Worm (Caenorhabditis elegans) whole organism, young adult: ENCODE results near the gene math-33.

Experiments used
- B0019.2 ChIP-seq: fragments of 200-800 bp; sonication (Bioruptor generic); conservative IDR thresholded peaks from 2 replicates; pipeline ENCODE4 v1.3.6; 2022; ENCODE audit warnings: missing genetic modification reagents, missing genetic modification characterization, missing compliant biosample characterization
- B0261.1 ChIP-seq: sonication (generic microtip); optimal IDR thresholded peaks from 2 replicates; lab custom pipeline; 2016; ENCODE audit warnings: mild to moderate bottlenecking, missing genetic modification characterization, moderate library complexity, missing compliant biosample characterization
- B0336.3 ChIP-seq: fragments of 200-800 bp; sonication (Bioruptor generic); IDR thresholded peaks from 2 replicates; pipeline ENCODE4 v1.3.6; 2022; ENCODE audit warnings: missing genetic modification characterization, missing compliant biosample characterization
- C06A6.2 ChIP-seq: fragments of 200-800 bp; sonication (Bioruptor generic); conservative IDR thresholded peaks from 2 replicates; pipeline ENCODE4 v1.3.6; 2022; ENCODE audit warnings: missing genetic modification characterization, missing compliant biosample characterization
- C17E4.6 ChIP-seq: fragments of 200-800 bp; sonication (Bioruptor generic); IDR thresholded peaks from 2 replicates; pipeline ENCODE4 v1.3.6; 2022; ENCODE audit warnings: missing genetic modification reagents, missing genetic modification characterization, missing compliant biosample characterization
- F10E7.11 ChIP-seq: sonication (generic microtip); optimal IDR thresholded peaks from 2 replicates; lab custom pipeline; 2017; ENCODE audit warnings: mild to moderate bottlenecking, missing genetic modification characterization, moderate library complexity, missing compliant biosample characterization
- F22D6.2 ChIP-seq: sonication (generic microtip); optimal IDR thresholded peaks from 2 replicates; lab custom pipeline; 2016; ENCODE audit warnings: mild to moderate bottlenecking, missing genetic modification characterization, missing compliant biosample characterization
- F33H1.4 ChIP-seq: fragments of 200-800 bp; sonication (Bioruptor generic); IDR thresholded peaks from 2 replicates; pipeline ENCODE4 v1.3.6; 2022; ENCODE audit warnings: missing genetic modification reagents, missing genetic modification characterization, missing compliant biosample characterization
- F37B4.10 ChIP-seq: fragments of 200-800 bp; sonication (Bioruptor generic); IDR thresholded peaks from 2 replicates; pipeline ENCODE4 v1.3.6; 2022; ENCODE audit warnings: missing genetic modification characterization, missing compliant biosample characterization
- F49E8.2 ChIP-seq: sonication (generic microtip); optimal IDR thresholded peaks from 3 replicates; lab custom pipeline; 2017; ENCODE audit warnings: missing genetic modification characterization, mild to moderate bottlenecking, missing compliant biosample characterization, antibody characterized with exemption, moderate library complexity; ENCODE audit not compliant: insufficient read depth
- F55B11.4 ChIP-seq: sonication (generic microtip); optimal IDR thresholded peaks from 2 replicates; lab custom pipeline; 2016; ENCODE audit warnings: missing compliant biosample characterization, missing genetic modification characterization, borderline replicate concordance; ENCODE audit not compliant: insufficient read depth
- F57A8.1 ChIP-seq: fragments of 200-800 bp; sonication (Bioruptor generic); optimal IDR thresholded peaks from 2 replicates; lab custom pipeline; 2018; ENCODE audit warnings: mild to moderate bottlenecking, missing genetic modification characterization, moderate library complexity, missing compliant biosample characterization
- T26A5.8 ChIP-seq: sonication (generic microtip); optimal IDR thresholded peaks from 2 replicates; lab custom pipeline; 2016; ENCODE audit warnings: missing genetic modification characterization, missing compliant biosample characterization
- Y53F4B.3 ChIP-seq: fragments of 200-800 bp; sonication (Bioruptor generic); IDR thresholded peaks from 2 replicates; pipeline ENCODE4 v1.3.6; 2022; ENCODE audit warnings: missing genetic modification reagents, missing genetic modification characterization, missing compliant biosample characterization
- Y67H2A.10 ChIP-seq: fragments of 200-800 bp; sonication (Bioruptor generic); conservative IDR thresholded peaks from 2 replicates; pipeline ENCODE4 v1.3.6; 2022; ENCODE audit warnings: missing genetic modification reagents, missing genetic modification characterization, missing compliant biosample characterization
- Y79H2A.3 ChIP-seq: fragments of 200-800 bp; sonication (Bioruptor generic); conservative IDR thresholded peaks from 2 replicates; pipeline ENCODE4 v1.3.6; 2022; ENCODE audit warnings: missing genetic modification reagents, missing genetic modification characterization, missing compliant biosample characterization
- Y95B8A.8 ChIP-seq: fragments of 200-800 bp; sonication (Bioruptor generic); IDR thresholded peaks from 2 replicates; pipeline ENCODE4 v1.3.6; 2022; ENCODE audit warnings: missing genetic modification reagents, missing genetic modification characterization, missing compliant biosample characterization
- akir-1 ChIP-seq: fragments of 200-800 bp; sonication (Bioruptor generic); optimal IDR thresholded peaks from 2 replicates; lab custom pipeline; 2018; ENCODE audit warnings: mild to moderate bottlenecking, missing genetic modification characterization, moderate library complexity, missing compliant biosample characterization
- aptf-2 ChIP-seq: fragments of 200-800 bp; sonication (Bioruptor generic); conservative IDR thresholded peaks from 2 replicates; pipeline ENCODE4 v1.3.6; 2022; ENCODE audit warnings: missing genetic modification reagents, missing genetic modification characterization, missing compliant biosample characterization
- athp-1 ChIP-seq: sonication (generic microtip); optimal IDR thresholded peaks from 2 replicates; lab custom pipeline; 2017; ENCODE audit warnings: mild to moderate bottlenecking, missing genetic modification characterization, missing compliant biosample characterization
- attf-6 ChIP-seq: fragments of 200-800 bp; sonication (Bioruptor generic); IDR thresholded peaks from 2 replicates; pipeline ENCODE4 v1.3.6; 2022; ENCODE audit warnings: missing genetic modification reagents, missing genetic modification characterization, missing compliant biosample characterization
- bed-2 ChIP-seq: fragments of 200-800 bp; sonication (Bioruptor generic); IDR thresholded peaks from 2 replicates; pipeline ENCODE4 v1.3.6; 2022; ENCODE audit warnings: missing genetic modification reagents, missing genetic modification characterization, missing compliant biosample characterization
- ccch-3 ChIP-seq: fragments of 200-800 bp; sonication (Bioruptor generic); optimal IDR thresholded peaks from 2 replicates; lab custom pipeline; 2018; ENCODE audit warnings: mild to moderate bottlenecking, missing genetic modification characterization, missing compliant biosample characterization
- ceh-58 ChIP-seq: fragments of 200-800 bp; sonication (Bioruptor generic); IDR thresholded peaks from 2 replicates; pipeline ENCODE4 v1.3.6; 2022; ENCODE audit warnings: missing genetic modification characterization, missing compliant biosample characterization
- ceh-91 ChIP-seq: fragments of 200-800 bp; sonication (Bioruptor generic); IDR thresholded peaks from 2 replicates; pipeline ENCODE4 v1.3.6; 2022; ENCODE audit warnings: missing genetic modification reagents, missing genetic modification characterization, missing compliant biosample characterization
- dpl-1 ChIP-seq: fragments of 150-350 bp; optimal IDR thresholded peaks from 2 replicates; lab custom pipeline; 2014; ENCODE audit warnings: missing biosample characterization, missing genetic modification reagents, missing genetic modification characterization
- egl-18 ChIP-seq: fragments of 200-800 bp; sonication (Bioruptor generic); IDR thresholded peaks from 2 replicates; pipeline ENCODE4 v1.3.6; 2022; ENCODE audit warnings: missing genetic modification reagents, missing genetic modification characterization, missing compliant biosample characterization
- egrh-3 ChIP-seq: fragments of 200-800 bp; sonication (Bioruptor generic); IDR thresholded peaks from 2 replicates; pipeline ENCODE4 v1.3.6; 2022; ENCODE audit warnings: missing genetic modification reagents, missing genetic modification characterization, missing compliant biosample characterization
- fkh-3 ChIP-seq: sonication (generic microtip); optimal IDR thresholded peaks from 2 replicates; lab custom pipeline; 2016; ENCODE audit warnings: mild to moderate bottlenecking, missing genetic modification characterization, missing compliant biosample characterization
- hlh-12 ChIP-seq: sonication (generic microtip); optimal IDR thresholded peaks from 2 replicates; lab custom pipeline; 2016; ENCODE audit warnings: missing genetic modification characterization, missing compliant biosample characterization
- hlh-26 ChIP-seq: fragments of 200-800 bp; sonication (Bioruptor generic); conservative IDR thresholded peaks from 2 replicates; pipeline ENCODE4 v1.3.6; 2022; ENCODE audit warnings: missing genetic modification reagents, missing genetic modification characterization, missing compliant biosample characterization
- hmg-1.2 ChIP-seq: fragments of 200-800 bp; sonication (Bioruptor generic); IDR thresholded peaks from 2 replicates; pipeline ENCODE4 v1.3.6; 2022; ENCODE audit warnings: missing genetic modification reagents, missing genetic modification characterization, missing compliant biosample characterization
- hsf-1 ChIP-seq: fragments of 200-800 bp; sonication (Bioruptor generic); IDR thresholded peaks from 2 replicates; pipeline ENCODE4 v1.3.6; 2022; ENCODE audit warnings: missing genetic modification reagents, missing genetic modification characterization, missing compliant biosample characterization
- let-526 ChIP-seq: fragments of 200-800 bp; sonication (Bioruptor generic); IDR thresholded peaks from 2 replicates; pipeline ENCODE4 v1.3.6; 2022; ENCODE audit warnings: missing genetic modification reagents, missing genetic modification characterization, missing compliant biosample characterization
- let-607 ChIP-seq, 2 experiments: fragments of 200-800 bp in 1 of 2; sonication (Bioruptor generic) in 1 of 2; sonication (generic microtip) in 1 of 2; optimal IDR thresholded peaks; 2 replicates each; lab custom pipeline; 2016 to 2018; ENCODE audit warnings: mild to moderate bottlenecking in 2 of 2, missing compliant biosample characterization in 2 of 2, missing genetic modification characterization in 2 of 2, moderate library complexity in 2 of 2, missing genotype in 1 of 2
- lin-40 ChIP-seq: sonication (generic microtip); optimal IDR thresholded peaks from 2 replicates; lab custom pipeline; 2016; ENCODE audit warnings: missing genetic modification characterization, mild to moderate bottlenecking, missing compliant biosample characterization, missing genotype, missing genetic modification reagents
- lin-54 ChIP-seq: fragments of 200-800 bp; sonication (Bioruptor generic); optimal IDR thresholded peaks from 2 replicates; lab custom pipeline; 2018; ENCODE audit warnings: mild to moderate bottlenecking, missing genetic modification characterization, missing compliant biosample characterization
- lsl-1 ChIP-seq: fragments of 200-800 bp; sonication (Bioruptor generic); optimal IDR thresholded peaks from 2 replicates; lab custom pipeline; 2018; ENCODE audit warnings: mild to moderate bottlenecking, missing genetic modification characterization, moderate library complexity, missing compliant biosample characterization
- mel-28 ChIP-seq: sonication (generic microtip); optimal IDR thresholded peaks from 2 replicates; lab custom pipeline; 2016; ENCODE audit warnings: borderline replicate concordance, mild to moderate bottlenecking, missing genetic modification characterization, missing compliant biosample characterization
- nhr-120 ChIP-seq: fragments of 200-800 bp; sonication (Bioruptor generic); IDR thresholded peaks from 2 replicates; pipeline ENCODE4 v1.3.6; 2022; ENCODE audit warnings: missing genetic modification characterization, missing compliant biosample characterization
- nhr-80 ChIP-seq: sonication (generic microtip); optimal IDR thresholded peaks from 2 replicates; lab custom pipeline; 2016; ENCODE audit warnings: missing genetic modification characterization, missing compliant biosample characterization
- pha-4 ChIP-seq: fragments of 150-350 bp; sonication (generic microtip); optimal IDR thresholded peaks from 2 replicates; lab custom pipeline; 2014; ENCODE audit warnings: missing biosample characterization, missing genetic modification reagents, missing genetic modification characterization
- rec-8 ChIP-seq, 2 experiments: sonication (generic microtip); optimal IDR thresholded peaks; 2 replicates each; lab custom pipeline; 2016; ENCODE audit warnings: mild to moderate bottlenecking in 2 of 2, missing genetic modification characterization in 2 of 2, missing genetic modification reagents in 2 of 2, missing genotype in 2 of 2, missing biosample characterization in 1 of 2, missing compliant biosample characterization in 1 of 2, moderate library complexity in 1 of 2
- snpc-4 ChIP-seq, 5 experiments: fragments of 150-350 bp in 1 of 5; sonication (generic microtip) in 4 of 5; optimal IDR thresholded peaks; 2 replicates each; lab custom pipeline; 2014 to 2018; ENCODE audit warnings: missing genetic modification characterization in 5 of 5, missing biosample characterization in 3 of 5, antibody characterized with exemption in 2 of 5, mild to moderate bottlenecking in 2 of 5, missing compliant biosample characterization in 2 of 5, missing genotype in 2 of 5, moderate library complexity in 2 of 5, missing genetic modification reagents in 1 of 5
- ztf-22 ChIP-seq: fragments of 200-800 bp; sonication (Bioruptor generic); optimal IDR thresholded peaks from 2 replicates; lab custom pipeline; 2018; ENCODE audit warnings: mild to moderate bottlenecking, missing genetic modification characterization, moderate library complexity, missing compliant biosample characterization
- ztf-28 ChIP-seq: fragments of 200-800 bp; sonication (Bioruptor generic); IDR thresholded peaks from 2 replicates; pipeline ENCODE4 v1.3.6; 2022; ENCODE audit warnings: missing genetic modification reagents, missing genetic modification characterization, missing compliant biosample characterization
- ztf-6 ChIP-seq: fragments of 200-800 bp; sonication (Bioruptor generic); IDR thresholded peaks from 2 replicates; pipeline ENCODE4 v1.3.6; 2022; ENCODE audit warnings: missing genetic modification reagents, missing genetic modification characterization, missing compliant biosample characterization

The math-33 gene

DNA sequence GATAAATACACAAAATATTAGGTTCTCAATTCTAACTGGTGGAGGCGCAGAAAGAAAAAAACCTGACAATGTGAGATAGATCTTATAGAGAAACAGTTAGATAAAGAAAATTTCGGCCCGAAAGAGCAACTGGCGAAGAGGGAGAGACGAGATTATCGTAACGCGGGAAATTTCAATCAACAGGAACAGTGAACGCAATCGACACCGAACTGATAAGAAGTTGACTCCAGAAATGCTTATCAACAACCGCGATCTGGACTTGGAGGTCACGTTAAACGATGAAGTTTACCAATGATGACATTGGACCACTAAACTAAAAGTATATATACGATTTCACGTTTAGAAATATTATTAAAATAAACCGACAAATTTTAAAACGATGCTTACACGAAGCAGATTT is 37.3 kb upstream of the math-33 start (continued):
- TF ChIP-seq mel-28 (tag; lab: Kevin White, UChicago) (no peak), rec-8 (tag; optimal IDR thresholded peaks at IDR 0.05; lab: Kevin White, UChicago) (peak in 1 of 2 experiments; percentile 2), ceh-58 (GFP tag; lab: Robert Waterston, UW) (0 out of 2 replicates have a peak, but pooled peaks have one; percentile 70), bed-2 (GFP tag; lab: Robert Waterston, UW) (0 out of 2 replicates have a peak, but pooled peaks have one; percentile 48), fkh-3 (tag; lab: Kevin White, UChicago) (no peak), lin-54 (GFP tag; lab: Kevin White, UChicago) (peak; percentile 77), hlh-26 (GFP tag; lab: Robert Waterston, UW) (no peak), T26A5.8 (tag; lab: Kevin White, UChicago) (peak; percentile 73), ceh-91 (peak; percentile 11; the same call in 1 of the 2 replicates), ztf-6 (GFP tag; lab: Robert Waterston, UW) (no peak), Y53F4B.3 (GFP tag; lab: Robert Waterston, UW) (no peak), F49E8.2 (peak; percentile 96), B0261.1 (tag; lab: Kevin White, UChicago) (no peak), ztf-28 (GFP tag; lab: Robert Waterston, UW) (no peak), lsl-1 (GFP tag; lab: Kevin White, UChicago) (peak; percentile 48), hlh-12 (tag; lab: Kevin White, UChicago) (no peak), F22D6.2 (no peak), akir-1 (no peak), F33H1.4 (GFP tag; lab: Robert Waterston, UW) (peak; percentile 24), hsf-1 (GFP tag; lab: Robert Waterston, UW) (peak; percentile 86), C17E4.6 (GFP tag; lab: Robert Waterston, UW) (peak; percentile 57), let-607 (tag; optimal IDR thresholded peaks at IDR 0.05; lab: Kevin White, UChicago) (peak in 1 of 2 experiments; percentile 19), egl-18 (GFP tag; lab: Robert Waterston, UW) (0 out of 2 replicates have a peak, but pooled peaks have one; percentile 2), Y95B8A.8 (GFP tag; lab: Robert Waterston, UW) (peak; percentile 64), egrh-3 (no peak), snpc-4 (GFP tag; optimal IDR thresholded peaks at IDR 0.05; lab: Kevin White, UChicago) (peak; percentile 28), snpc-4 (tag; optimal IDR thresholded peaks at IDR 0.05; lab: Kevin White, UChicago) (peak in 3 of 4 experiments; percentile 50 to 52 (median 50)), F37B4.10 (GFP tag; lab: Robert Waterston, UW) (no peak), F57A8.1 (GFP tag; lab: Kevin White, UChicago) (no peak), F55B11.4 (tag; lab: Kevin White, UChicago) (no peak), F10E7.11 (tag; lab: Kevin White, UChicago) (peak; percentile 83), lin-40 (tag; lab: Kevin White, UChicago) (peak; percentile 37), athp-1 (tag; lab: Kevin White, UChicago) (peak; percentile 72), nhr-120 (GFP tag; lab: Robert Waterston, UW) (0 out of 2 replicates have a peak, but pooled peaks have one; percentile 32), hmg-1.2 (GFP tag; lab: Robert Waterston, UW) (peak; percentile 34; the same call in 1 of the 2 replicates), C06A6.2 (GFP tag; lab: Robert Waterston, UW) (no peak), attf-6 (peak; percentile 87), nhr-80 (peak; percentile 20), aptf-2 (GFP tag; lab: Robert Waterston, UW) (no peak), ccch-3 (GFP tag; lab: Kevin White, UChicago) (no peak), dpl-1 (no peak), B0336.3 (GFP tag; lab: Robert Waterston, UW) (peak; percentile 93), B0019.2 (no peak), Y67H2A.10 (GFP tag; lab: Robert Waterston, UW) (no peak), pha-4 (tag; lab: Kevin White, UChicago) (no peak), ztf-22 (GFP tag; lab: Kevin White, UChicago) (no peak), Y79H2A.3 (GFP tag; lab: Robert Waterston, UW) (0 out of 2 replicates have a peak, but pooled peaks have one; percentile 62), let-526 (0 out of 2 replicates have a peak, but pooled peaks have one; percentile 7)
